Worm (Caenorhabditis elegans) whole organism, L4 larva: Measurements from ENCODE around the gene C18A3.10.

ENCODE experiments used
- T20F7.1 ChIP-seq: fragments of 200-800 bp; sonication (Bioruptor generic); optimal IDR thresholded peaks from 2 replicates; lab custom pipeline; 2018; ENCODE audit warnings: mild to moderate bottlenecking, missing genetic modification characterization, missing compliant biosample characterization
- snpc-4 ChIP-seq: fragments of 150-350 bp; optimal IDR thresholded peaks from 2 replicates; lab custom pipeline; 2014; ENCODE audit warnings: missing biosample characterization, missing genetic modification characterization

ce11 chrII:5696218-5696617 is 19.4 kb downstream of the C18A3.10 start:
- TF ChIP-seq snpc-4 (tag; lab: Kevin White, UChicago) = no peak
- no peak for TF ChIP-seq T20F7.1
